Worm (Caenorhabditis elegans): ENCODE results near the gene cdd-2.

The cdd-2 gene

ce11 chrIV:7547843-7548578 lies at the start of gene cdd-2, which contains the start of gene oef-1 (continued):
- TF ChIP-seq snpc-3.4 (tag; optimal IDR thresholded peaks at IDR 0.05) (peak; percentile 29), ztf-6 (GFP tag; IDR thresholded peaks at IDR 0.05) (no peak), Y67H2A.10 (GFP tag; conservative IDR thresholded peaks at IDR 0.05) (peak; percentile 56; the same call in 1 of the 2 replicates), cebp-2 (GFP tag; IDR thresholded peaks at IDR 0.05) (0 out of 2 replicates have a peak, but pooled peaks have one; percentile 16), madf-6 (GFP tag; IDR thresholded peaks at IDR 0.05) (peak; percentile 98), xnd-1 (tag; optimal IDR thresholded peaks at IDR 0.05) (peak; percentile 87), F49E8.2 (tag; optimal IDR thresholded peaks at IDR 0.05; ENCODE audit: insufficient read depth) (peak; percentile 92), B0035.1 (tag; optimal IDR thresholded peaks at IDR 0.05) (no peak), unc-130 (GFP tag; optimal IDR thresholded peaks at IDR 0.05) (peak; percentile 44), aptf-2 (GFP tag; conservative IDR thresholded peaks at IDR 0.05) (peak; percentile 44; the same call in 1 of the 2 replicates), him-1 (tag; optimal IDR thresholded peaks at IDR 0.05) (peak; percentile 31), Y95B8A.8 (GFP tag; IDR thresholded peaks at IDR 0.05) (peak; percentile 95), akir-1 (GFP tag; optimal IDR thresholded peaks at IDR 0.05) (no peak), hmg-1.2 (GFP tag; IDR thresholded peaks at IDR 0.05) (peak; percentile 81), dpl-1 (GFP tag; optimal IDR thresholded peaks at IDR 0.05) (peak; percentile 65), hsf-1 (GFP tag; IDR thresholded peaks at IDR 0.05) (peak; percentile 87), lir-1 (GFP tag; conservative IDR thresholded peaks at IDR 0.05) (peak; percentile 87), F22D6.2 (tag; optimal IDR thresholded peaks at IDR 0.05) (no peak), D2030.7 (GFP tag; IDR thresholded peaks at IDR 0.05) (peak; percentile 96), egl-44 (GFP tag; IDR thresholded peaks at IDR 0.05) (no peak), F33H1.4 (GFP tag; IDR thresholded peaks at IDR 0.05) (peak; percentile 85), cebp-1 (GFP tag; IDR thresholded peaks at IDR 0.05) (no peak), cebp-1 (tag; optimal IDR thresholded peaks at IDR 0.05) (no peak), tlf-1 (GFP tag; optimal IDR thresholded peaks at IDR 0.05) (peak; percentile 85), F52B5.7 (tag; optimal IDR thresholded peaks at IDR 0.05) (no peak), nhr-120 (GFP tag; IDR thresholded peaks at IDR 0.05) (no peak), athp-1 (tag; optimal IDR thresholded peaks at IDR 0.05) (peak; percentile 76), atf-7 (tag; optimal IDR thresholded peaks at IDR 0.05) (no peak), lsy-27 (tag; optimal IDR thresholded peaks at IDR 0.05; ENCODE audit: borderline replicate concordance, insufficient read depth) (no peak), bed-1 (GFP tag; IDR thresholded peaks at IDR 0.05) (no peak), Y79H2A.3 (GFP tag; conservative IDR thresholded peaks at IDR 0.05) (peak; percentile 94), snpc-4 (GFP tag; optimal IDR thresholded peaks at IDR 0.05) (no peak), snpc-4 (tag; optimal IDR thresholded peaks at IDR 0.05) (peak in 3 of 4 experiments; percentile 18 to 61 (median 48)), K12H6.12 (tag; optimal IDR thresholded peaks at IDR 0.05) (no peak), nhr-90 (tag; optimal IDR thresholded peaks at IDR 0.05) (no peak), rcor-1 (GFP tag; IDR thresholded peaks at IDR 0.05) (peak; percentile 84), ztf-3 (GFP tag; optimal IDR thresholded peaks at IDR 0.05) (no peak), tbp1 (GFP tag; optimal IDR thresholded peaks at IDR 0.05) (peak; percentile 53), madf-3 (GFP tag; IDR thresholded peaks at IDR 0.05) (peak; percentile 96), ama-1 (optimal IDR thresholded peaks at IDR 0.05) (no peak), ama-1 (GFP tag; optimal IDR thresholded peaks at IDR 0.05) (no peak), T26A5.8 (tag; optimal IDR thresholded peaks at IDR 0.05) (no peak), ets-4 (GFP tag; optimal IDR thresholded peaks at IDR 0.05) (no peak), pbrm-1 (GFP tag; IDR thresholded peaks at IDR 0.05) (peak; percentile 88), K11D2.4 (GFP tag; IDR thresholded peaks at IDR 0.05) (no peak), lin-26 (GFP tag; IDR thresholded peaks at IDR 0.05) (peak; percentile 73; the same call in 1 of the 2 replicates), mcd-1 (GFP tag; IDR thresholded peaks at IDR 0.05) (peak; percentile 94), ztf-26 (tag; optimal IDR thresholded peaks at IDR 0.05) (no peak)
